Worm (Caenorhabditis elegans): ENCODE measurements around the gene Y116F11B.6.

Gene Y116F11B.6

ce11 chrV:19845927-19846845 is at the start of gene Y116F11B.6:
Y116F11B.6 (minus strand) TSS chrV:19845977.
- TF ChIP-seq W03F9.2 (tag; optimal IDR thresholded peaks at IDR 0.05), result no peak
- TF ChIP-seq dao-5 (tag; optimal IDR thresholded peaks at IDR 0.05), result no peak
- no peak for TF ChIP-seq him-1 (tag; optimal IDR thresholded peaks at IDR 0.05)

DNA sequence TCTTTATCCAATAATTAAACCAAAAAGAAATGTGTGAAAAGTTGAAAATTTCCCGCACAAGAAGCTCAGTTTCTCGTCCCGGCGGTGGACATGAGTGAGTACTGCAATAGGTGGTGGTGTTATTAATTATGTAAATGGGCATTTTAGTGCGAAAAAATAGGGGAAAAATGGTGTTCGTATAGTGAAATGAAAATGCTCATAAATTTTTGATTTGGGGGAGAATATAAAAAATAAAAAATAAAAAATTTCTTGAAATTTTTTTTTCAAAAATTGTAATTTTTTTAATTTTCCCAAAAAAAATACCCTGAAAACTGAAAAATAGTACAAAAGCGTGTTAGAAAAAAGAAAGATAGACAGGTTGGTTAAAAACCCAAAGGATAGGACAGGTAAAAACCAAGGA is 49.5 kb upstream of the Y116F11B.6 start, which contains the start of gene gly-4:
Gene gly-4, minus strand, starts transcription at position 101 of the 400 bp plus-strand sequence.
- TF ChIP-seq him-1 (tag; optimal IDR thresholded peaks at IDR 0.05) (no peak), W03F9.2 (tag; optimal IDR thresholded peaks at IDR 0.05) (no peak), dao-5 (tag; optimal IDR thresholded peaks at IDR 0.05) (no peak)

DNA sequence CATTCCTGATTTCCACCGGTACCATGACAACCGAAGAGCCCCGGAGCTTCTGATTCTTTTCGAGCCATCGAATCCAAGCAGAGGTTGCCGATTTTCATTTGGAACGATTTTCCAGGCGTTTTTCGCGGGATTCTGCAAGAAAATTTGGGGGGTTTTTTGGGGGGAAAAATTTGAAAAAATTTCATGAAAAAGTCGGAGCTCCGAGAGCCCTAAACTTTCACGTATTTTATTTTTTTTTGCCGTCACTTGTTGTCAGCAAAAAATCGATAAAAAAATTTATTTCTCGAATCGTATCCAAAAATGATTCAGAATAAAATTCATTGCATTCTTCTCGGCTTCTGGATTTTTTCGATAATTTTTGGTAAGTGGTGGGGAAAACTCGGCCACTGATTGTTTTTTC is 37.1 kb upstream of the Y116F11B.6 start, which contains the start of gene Y116F11B.13:
Gene Y116F11B.13, plus strand, starts transcription at position 301 of the 400 bp plus-strand sequence.
- TF ChIP-seq him-1 (tag; optimal IDR thresholded peaks at IDR 0.05) (no peak), W03F9.2 (tag; optimal IDR thresholded peaks at IDR 0.05) (no peak), dao-5 (tag; optimal IDR thresholded peaks at IDR 0.05) (no peak)

DNA sequence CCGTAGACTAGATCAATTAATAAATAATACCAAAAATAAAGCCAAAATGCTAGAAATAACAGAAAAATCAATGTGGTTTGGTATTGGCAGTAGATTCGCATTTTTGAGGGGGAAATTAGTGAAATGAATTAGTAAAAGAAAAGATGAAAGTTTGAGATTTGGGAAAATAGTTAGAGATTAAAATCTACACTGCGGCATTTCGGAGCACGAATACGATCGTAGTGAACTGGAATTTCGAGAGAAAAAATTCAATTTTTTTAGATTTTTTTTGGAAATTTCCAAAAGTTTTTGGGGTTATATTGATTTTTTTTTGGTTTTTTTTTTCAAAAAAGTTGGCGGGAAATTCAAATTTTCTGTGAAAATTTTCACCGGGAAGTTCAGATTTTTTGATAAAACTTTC is 22.1 kb upstream of the Y116F11B.6 start, which contains the start of gene Y116F11B.9:
Gene Y116F11B.9, minus strand, starts transcription at position 101 of the 400 bp plus-strand sequence.
- TF ChIP-seq dao-5 (tag; optimal IDR thresholded peaks at IDR 0.05) (no peak), W03F9.2 (tag; optimal IDR thresholded peaks at IDR 0.05) (no peak), him-1 (tag; optimal IDR thresholded peaks at IDR 0.05) (no peak)

ce11 chrV:19860225-19860624 is 14.4 kb upstream of the Y116F11B.6 start:
- TF ChIP-seq dao-5 (tag; optimal IDR thresholded peaks at IDR 0.05) (no peak), W03F9.2 (tag; optimal IDR thresholded peaks at IDR 0.05) (no peak), him-1 (tag; optimal IDR thresholded peaks at IDR 0.05) (no peak)

DNA sequence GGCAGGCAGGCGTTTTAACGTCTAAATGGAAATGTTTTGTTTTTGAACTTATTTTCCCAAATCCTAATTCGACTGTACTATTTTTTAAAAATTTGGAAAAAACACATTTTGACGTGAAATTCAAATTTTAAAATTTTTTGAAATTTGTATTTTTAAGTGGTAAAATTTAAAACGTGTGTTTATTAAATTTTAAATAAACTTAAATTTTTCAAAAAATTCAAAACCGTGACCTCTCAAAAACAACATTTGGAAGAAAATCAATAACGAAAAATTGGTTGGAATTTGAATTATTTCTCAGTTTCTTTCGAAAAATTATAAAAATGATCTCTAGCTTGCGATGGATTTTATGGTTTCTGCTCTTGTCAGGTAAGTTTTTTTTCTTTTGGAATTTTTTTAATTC is 11.6 kb upstream of the Y116F11B.6 start, which contains the start of gene Y116F11B.8:
Gene Y116F11B.8, plus strand, starts transcription at position 301 of the 400 bp plus-strand sequence.
- TF ChIP-seq dao-5 (tag; optimal IDR thresholded peaks at IDR 0.05) (no peak), W03F9.2 (tag; optimal IDR thresholded peaks at IDR 0.05) (no peak), him-1 (tag; optimal IDR thresholded peaks at IDR 0.05) (no peak)

ce11 chrV:19856933-19857332 is 11.2 kb upstream of the Y116F11B.6 start:
- no peak for TF ChIP-seq dao-5 (tag; optimal IDR thresholded peaks at IDR 0.05)
- TF ChIP-seq him-1 (tag; optimal IDR thresholded peaks at IDR 0.05), result no peak
- TF ChIP-seq W03F9.2 (tag; optimal IDR thresholded peaks at IDR 0.05), result no peak

ce11 chrV:19856335-19856734 is 10.6 kb upstream of the Y116F11B.6 start:
- no peak for TF ChIP-seq W03F9.2 (tag; optimal IDR thresholded peaks at IDR 0.05)

ce11 chrV:19853610-19854009 is 7.8 kb upstream of the Y116F11B.6 start:
- no peak for TF ChIP-seq dao-5 (tag; optimal IDR thresholded peaks at IDR 0.05)
- no peak for TF ChIP-seq him-1 (tag; optimal IDR thresholded peaks at IDR 0.05)
- TF ChIP-seq W03F9.2 (tag; optimal IDR thresholded peaks at IDR 0.05), result no peak

DNA sequence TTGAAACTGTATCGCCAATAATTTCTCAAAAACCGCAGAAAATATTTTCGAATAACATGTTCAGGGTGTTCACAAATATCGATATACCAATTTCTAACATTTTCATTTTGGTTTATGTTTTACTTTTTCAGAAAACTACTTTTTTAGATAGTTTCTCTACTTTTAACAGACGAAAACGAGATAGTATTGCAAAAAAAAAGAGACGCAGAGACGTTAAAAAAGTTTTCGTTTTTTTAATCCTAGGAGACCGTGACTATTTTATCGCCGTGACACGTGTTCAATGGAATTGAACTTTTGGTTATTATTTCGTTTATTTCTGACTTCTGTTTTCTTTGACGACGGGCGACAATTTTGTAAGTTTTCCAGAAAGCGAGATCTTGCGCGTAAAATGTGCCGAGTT is 2.2 kb upstream of the Y116F11B.6 start, which contains the start of gene Y116F11B.7:
Gene Y116F11B.7, plus strand, starts transcription at position 301 of the 400 bp plus-strand sequence.
- TF ChIP-seq him-1 (tag; optimal IDR thresholded peaks at IDR 0.05) (no peak), dao-5 (tag; optimal IDR thresholded peaks at IDR 0.05) (no peak), W03F9.2 (tag; optimal IDR thresholded peaks at IDR 0.05) (no peak)

DNA sequence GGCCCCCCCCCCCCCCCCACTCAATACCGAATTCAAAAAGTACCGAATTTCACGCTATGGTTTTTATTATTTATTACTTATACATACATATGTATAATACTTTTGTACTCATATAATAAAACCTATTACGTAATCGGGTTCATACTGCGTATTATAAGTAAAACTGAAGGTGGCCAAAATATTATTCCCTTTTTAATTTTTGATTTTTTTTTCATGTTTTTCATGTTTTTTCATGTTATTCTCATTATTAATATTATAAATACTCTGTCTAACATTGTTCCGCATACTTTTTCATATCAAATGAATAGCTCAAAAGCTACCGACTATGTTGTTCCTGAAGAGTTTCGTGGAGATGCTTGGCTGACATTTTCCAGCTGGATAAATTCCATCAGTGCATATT is 9.6 kb downstream of the Y116F11B.6 start, which contains the start of gene srw-38:
Gene srw-38, plus strand, starts transcription at position 301 of the 400 bp plus-strand sequence.
- TF ChIP-seq him-1 (tag; optimal IDR thresholded peaks at IDR 0.05), result no peak
- TF ChIP-seq W03F9.2 (tag; optimal IDR thresholded peaks at IDR 0.05), result no peak
- TF ChIP-seq dao-5 (tag; optimal IDR thresholded peaks at IDR 0.05), result no peak

- TF ChIP-seq dao-5 (tag; optimal IDR thresholded peaks at IDR 0.05) (no peak), him-1 (tag; optimal IDR thresholded peaks at IDR 0.05) (no peak), W03F9.2 (tag; optimal IDR thresholded peaks at IDR 0.05) (no peak)
Observed at ce11 chrV:19831588-19831987, 14.2 kb downstream of the Y116F11B.6 start.

DNA sequence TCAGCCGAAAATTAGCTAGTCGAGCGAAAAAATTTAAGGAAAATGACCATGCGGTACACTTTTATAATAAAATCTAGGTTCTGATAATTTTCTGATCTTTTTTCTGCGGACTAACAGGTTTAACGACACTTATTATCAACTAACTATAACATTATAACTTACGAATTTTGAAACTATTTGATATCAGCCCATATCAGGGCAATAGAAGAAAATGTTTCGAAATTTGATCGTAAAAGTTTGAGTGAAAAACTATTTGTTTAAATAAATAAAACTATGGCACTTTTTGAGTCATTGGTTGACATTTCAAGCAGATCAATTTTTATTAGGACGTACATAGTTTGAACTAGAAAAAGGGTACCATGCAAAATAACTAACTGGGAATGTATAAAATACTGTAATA is 15.0 kb downstream of the Y116F11B.6 start, which contains the start of gene pcp-4:
Gene pcp-4, minus strand, starts transcription at position 197 of the 400 bp plus-strand sequence.
- TF ChIP-seq W03F9.2 (tag; optimal IDR thresholded peaks at IDR 0.05) (no peak), him-1 (tag; optimal IDR thresholded peaks at IDR 0.05) (no peak), dao-5 (tag; optimal IDR thresholded peaks at IDR 0.05) (no peak)

- no peak for TF ChIP-seq dao-5 (tag; optimal IDR thresholded peaks at IDR 0.05)
- no peak for TF ChIP-seq him-1 (tag; optimal IDR thresholded peaks at IDR 0.05)
- TF ChIP-seq W03F9.2 (tag; optimal IDR thresholded peaks at IDR 0.05), result no peak
Observed at ce11 chrV:19829225-19829624, 16.6 kb downstream of the Y116F11B.6 start.

Data from whole organism, L4/young adult.